Worm (Caenorhabditis elegans): ENCODE data around the gene W10G11.3.

DNA sequence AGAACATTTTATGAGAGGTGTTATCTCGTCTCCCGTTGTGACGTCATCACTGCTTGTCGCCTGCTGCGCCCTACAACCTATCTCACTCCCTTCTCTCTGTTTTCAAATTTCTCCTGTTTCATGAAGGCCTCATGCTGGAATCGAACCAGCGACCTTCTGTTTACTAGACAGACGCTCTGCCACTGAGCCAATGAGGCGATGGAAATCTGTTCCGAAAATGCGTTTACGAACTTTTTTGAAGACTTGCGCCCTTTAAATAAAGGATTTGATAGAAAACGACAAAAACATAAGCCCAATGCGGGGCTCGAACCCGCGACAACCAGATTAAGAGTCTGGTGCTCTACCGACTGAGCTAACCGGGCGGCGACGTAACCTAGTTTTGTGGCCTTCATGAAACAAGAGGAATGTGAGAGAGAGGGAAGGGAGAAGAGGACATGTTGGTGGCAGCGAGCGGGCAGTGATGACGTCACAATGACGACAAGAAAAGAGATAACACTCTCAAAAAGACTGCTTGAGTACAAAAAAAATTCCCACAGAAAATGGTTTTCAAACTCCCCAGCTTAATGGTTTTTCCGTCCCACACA, 43.3 kb downstream of the W10G11.3 start, which contains the start of gene clec-126:
- peak; percentile 48 for TF ChIP-seq ztf-11 (tag; optimal IDR thresholded peaks at IDR 0.05)
- no peak for TF ChIP-seq nhr-28 (tag; optimal IDR thresholded peaks at IDR 0.05)
- TF ChIP-seq nhr-12 (tag; optimal IDR thresholded peaks at IDR 0.05): no peak
- peak; percentile 9 for TF ChIP-seq mep-1 (tag; optimal IDR thresholded peaks at IDR 0.05)
- no peak for TF ChIP-seq snpc-4 (tag; optimal IDR thresholded peaks at IDR 0.05)
- TF ChIP-seq nhr-76 (tag; optimal IDR thresholded peaks at IDR 0.05): peak; percentile 43
- TF ChIP-seq M03D4.4 (tag; optimal IDR thresholded peaks at IDR 0.05): peak; percentile 75
- no peak for TF ChIP-seq mab-5 (tag; optimal IDR thresholded peaks at IDR 0.05)
- TF ChIP-seq drap-1 (GFP tag; optimal IDR thresholded peaks at IDR 0.05): peak; percentile 84
- peak; percentile 22 for TF ChIP-seq nhr-237 (tag; optimal IDR thresholded peaks at IDR 0.05)
- TF ChIP-seq unc-62 (GFP tag; optimal IDR thresholded peaks at IDR 0.05): no peak
- no peak for TF ChIP-seq blmp-1 (tag; optimal IDR thresholded peaks at IDR 0.05)
- TF ChIP-seq elt-1 (tag; optimal IDR thresholded peaks at IDR 0.05; ENCODE audit: borderline replicate concordance, insufficient read depth): peak; percentile 0

Measured in whole organism, mixed stage, embryonic.